Worm (Caenorhabditis elegans): ENCODE data around the gene F22E5.12.

- no peak for TF ChIP-seq elt-2 (tag; optimal IDR thresholded peaks at IDR 0.05)
- no peak for TF ChIP-seq nhr-11 (tag; optimal IDR thresholded peaks at IDR 0.05)
- TF ChIP-seq zag-1 (tag; optimal IDR thresholded peaks at IDR 0.05), result no peak
- no peak for TF ChIP-seq unc-130 (tag; optimal IDR thresholded peaks at IDR 0.05)
- no peak for TF ChIP-seq lin-13 (GFP tag; optimal IDR thresholded peaks at IDR 0.05)
These were observed 38.1 kb upstream of the F22E5.12 start for ce11 chrII:2684783-2685182.
